Fruit fly (Drosophila melanogaster) whole organism, embryonic: ENCODE data around the gene CG3368.

ENCODE experiments used
- B-H1 ChIP-seq: fragments of 200-800 bp; sonication (Bioruptor generic); IDR thresholded peaks from 3 replicates; pipeline ENCODE4 v1.3.6; 2022; ENCODE audit warnings: missing biosample characterization, missing genetic modification characterization
- CG11398 ChIP-seq: fragments of 200-800 bp; sonication (Bioruptor generic); optimal IDR thresholded peaks from 2 replicates; lab custom pipeline; 2016; ENCODE audit warnings: missing biosample characterization, missing genetic modification characterization
- CG11504 ChIP-seq: fragments of 200-800 bp; sonication (Bioruptor generic); optimal IDR thresholded peaks from 3 replicates; lab custom pipeline; 2019; ENCODE audit warnings: missing biosample characterization, mild to moderate bottlenecking, missing genetic modification characterization, moderate library complexity
- CG11723 ChIP-seq: fragments of 200-800 bp; sonication (Bioruptor generic); optimal IDR thresholded peaks from 2 replicates; lab custom pipeline; 2017; ENCODE audit warnings: missing biosample characterization, mild to moderate bottlenecking, missing genetic modification characterization
- CG14965 ChIP-seq: fragments of 200-800 bp; sonication (Bioruptor generic); optimal IDR thresholded peaks from 2 replicates; lab custom pipeline; 2016; ENCODE audit warnings: missing biosample characterization, missing genetic modification characterization, borderline replicate concordance
- CG17328 ChIP-seq: fragments of 200-800 bp; sonication (Bioruptor generic); IDR thresholded peaks from 2 replicates; pipeline ENCODE4 v1.3.6; 2022; ENCODE audit warnings: missing biosample characterization, missing genetic modification characterization
- CG17568 ChIP-seq: fragments of 200-800 bp; sonication (Bioruptor generic); optimal IDR thresholded peaks from 2 replicates; lab custom pipeline; 2018; ENCODE audit warnings: missing biosample characterization, mild to moderate bottlenecking, missing genetic modification characterization, moderate library complexity
- CG2129 ChIP-seq: fragments of 200-800 bp; sonication (Bioruptor generic); IDR thresholded peaks from 2 replicates; pipeline ENCODE4 v1.3.6; 2022; ENCODE audit warnings: missing biosample characterization, missing genetic modification characterization; ENCODE audit not compliant: partially characterized antibody
- CG2202 ChIP-seq: fragments of 200-800 bp; sonication (Bioruptor generic); optimal IDR thresholded peaks from 2 replicates; lab custom pipeline; 2018; ENCODE audit warnings: missing biosample characterization, mild to moderate bottlenecking, missing genetic modification characterization
- CG31224 ChIP-seq: fragments of 200-800 bp; sonication (Bioruptor generic); IDR thresholded peaks from 2 replicates; pipeline ENCODE4 v1.3.6; 2022; ENCODE audit warnings: missing biosample characterization, missing genetic modification characterization
- CG3726 ChIP-seq: fragments of 200-800 bp; sonication (Bioruptor generic); IDR thresholded peaks from 3 replicates; pipeline ENCODE4, ENCODE4 v1.3.6; 2022; ENCODE audit warnings: missing biosample characterization, missing genetic modification characterization
- CG43689 ChIP-seq: fragments of 200-800 bp; sonication (Bioruptor generic); IDR thresholded peaks from 2 replicates; pipeline ENCODE4 v1.3.6; 2022; ENCODE audit warnings: missing biosample characterization, missing genetic modification characterization
- CG6683 ChIP-seq: fragments of 200-800 bp; sonication (Bioruptor generic); optimal IDR thresholded peaks from 2 replicates; lab custom pipeline; 2017; ENCODE audit warnings: missing biosample characterization, mild to moderate bottlenecking, missing genetic modification characterization, missing genetic modification reagents
- CG7271 ChIP-seq: fragments of 200-800 bp; sonication (Bioruptor generic); optimal IDR thresholded peaks from 2 replicates; lab custom pipeline; 2018; ENCODE audit warnings: missing biosample characterization, mild to moderate bottlenecking, missing genetic modification characterization, moderate library complexity
- CG8478 ChIP-seq: fragments of >200 bp; optimal IDR thresholded peaks from 2 replicates; lab custom pipeline; 2018
- CG8944 ChIP-seq: fragments of 200-800 bp; sonication (Bioruptor generic); optimal IDR thresholded peaks from 3 replicates; lab custom pipeline; 2016; ENCODE audit warnings: missing biosample characterization, missing genetic modification characterization
- E2f2 ChIP-seq: fragments of 200-800 bp; sonication (Bioruptor generic); IDR thresholded peaks from 2 replicates; pipeline ENCODE4 v1.3.6; 2022; ENCODE audit warnings: missing biosample characterization, missing genetic modification characterization
- GATAe ChIP-seq: fragments of 200-800 bp; sonication (Bioruptor generic); conservative IDR thresholded peaks from 2 replicates; pipeline ENCODE4 v1.3.6; 2022; ENCODE audit warnings: missing biosample characterization, missing genetic modification characterization
- Gsc ChIP-seq: fragments of 200-800 bp; sonication (Bioruptor generic); IDR thresholded peaks from 2 replicates; pipeline ENCODE4 v1.3.6; 2022; ENCODE audit warnings: missing biosample characterization, missing genetic modification characterization
- MTF-1 ChIP-seq: fragments of 200-800 bp; sonication (Bioruptor generic); optimal IDR thresholded peaks from 2 replicates; lab custom pipeline; 2018; ENCODE audit warnings: missing biosample characterization, mild to moderate bottlenecking, missing genetic modification characterization, borderline replicate concordance
- NfI ChIP-seq: fragments of 200-800 bp; sonication (Bioruptor generic); optimal IDR thresholded peaks from 3 replicates; lab custom pipeline; 2018; ENCODE audit warnings: missing biosample characterization, mild to moderate bottlenecking, missing genetic modification characterization, moderate library complexity
- Oli ChIP-seq: fragments of 200-800 bp; sonication (Bioruptor generic); optimal IDR thresholded peaks from 2 replicates; lab custom pipeline; 2018; ENCODE audit warnings: missing biosample characterization, mild to moderate bottlenecking, missing genetic modification characterization, moderate library complexity
- Usf ChIP-seq: fragments of 200-800 bp; sonication (Bioruptor generic); optimal IDR thresholded peaks from 2 replicates; lab custom pipeline; 2017; ENCODE audit warnings: missing genotype, missing biosample characterization, missing genetic modification characterization
- Vsx1 ChIP-seq: fragments of 200-800 bp; sonication (Bioruptor generic); optimal IDR thresholded peaks from 2 replicates; lab custom pipeline; 2017; ENCODE audit warnings: missing biosample characterization, mild to moderate bottlenecking, missing genetic modification characterization, missing genetic modification reagents
- al ChIP-seq: fragments of 200-800 bp; sonication (Bioruptor generic); IDR thresholded peaks from 2 replicates; pipeline ENCODE4 v1.3.6; 2022; ENCODE audit warnings: missing biosample characterization, missing genetic modification characterization
- ara ChIP-seq: fragments of 200-800 bp; sonication (Bioruptor generic); IDR thresholded peaks from 2 replicates; pipeline ENCODE4 v1.3.6; 2022; ENCODE audit warnings: missing biosample characterization, missing genetic modification characterization
- bigmax ChIP-seq: fragments of 200-800 bp; sonication (Bioruptor generic); optimal IDR thresholded peaks from 2 replicates; lab custom pipeline; 2018; ENCODE audit warnings: missing biosample characterization, mild to moderate bottlenecking, missing genetic modification characterization
- chn ChIP-seq: fragments of 200-800 bp; sonication (Bioruptor generic); optimal IDR thresholded peaks from 2 replicates; lab custom pipeline; 2016; ENCODE audit warnings: missing biosample characterization, missing genetic modification characterization
- ci ChIP-seq: fragments of 200-800 bp; sonication (Bioruptor generic); IDR thresholded peaks from 3 replicates; pipeline ENCODE4 v1.3.6; 2022; ENCODE audit warnings: missing biosample characterization, missing genetic modification characterization
- dan ChIP-seq: fragments of 200-800 bp; sonication (Bioruptor generic); IDR thresholded peaks from 2 replicates; pipeline ENCODE4 v1.3.6; 2022; ENCODE audit warnings: missing biosample characterization, missing genetic modification characterization
- danr ChIP-seq: fragments of 200-800 bp; sonication (Bioruptor generic); IDR thresholded peaks from 2 replicates; pipeline ENCODE4 v1.3.6; 2022; ENCODE audit warnings: missing biosample characterization, missing genetic modification characterization
- dmrt11E ChIP-seq: fragments of 200-800 bp; sonication (Bioruptor generic); optimal IDR thresholded peaks from 3 replicates; lab custom pipeline; 2018; ENCODE audit warnings: missing biosample characterization, mild to moderate bottlenecking, missing genetic modification characterization, moderate library complexity
- fd3F ChIP-seq: fragments of 200-800 bp; sonication (Bioruptor generic); optimal IDR thresholded peaks from 2 replicates; lab custom pipeline; 2018; ENCODE audit warnings: missing biosample characterization, mild to moderate bottlenecking, missing genetic modification characterization, moderate library complexity
- fu2 ChIP-seq: fragments of 200-800 bp; sonication (Bioruptor generic); optimal IDR thresholded peaks from 2 replicates; lab custom pipeline; 2016; ENCODE audit warnings: missing biosample characterization, missing genetic modification characterization
- gcm2 ChIP-seq: fragments of 200-800 bp; sonication (Bioruptor generic); optimal IDR thresholded peaks from 2 replicates; lab custom pipeline; 2016; ENCODE audit warnings: missing biosample characterization, missing genetic modification characterization
- grn ChIP-seq: fragments of 200-800 bp; sonication (Bioruptor generic); optimal IDR thresholded peaks from 3 replicates; lab custom pipeline; 2017; ENCODE audit warnings: missing biosample characterization, missing genetic modification characterization
- gro ChIP-seq: fragments of 200-800 bp; sonication (Bioruptor generic); optimal IDR thresholded peaks from 2 replicates; lab custom pipeline; 2016; ENCODE audit warnings: missing biosample characterization, missing genetic modification characterization
- hth ChIP-seq: fragments of >200 bp; optimal IDR thresholded peaks from 2 replicates; lab custom pipeline; 2017; ENCODE audit warnings: inconsistent platforms
- ind ChIP-seq: fragments of 200-800 bp; sonication (Bioruptor generic); optimal IDR thresholded peaks from 3 replicates; lab custom pipeline; 2016; ENCODE audit warnings: missing biosample characterization, missing genetic modification characterization
- klu ChIP-seq: fragments of 200-800 bp; sonication (Bioruptor generic); IDR thresholded peaks from 2 replicates; pipeline ENCODE4 v1.3.6; 2022; ENCODE audit warnings: missing biosample characterization, missing genetic modification characterization
- kni ChIP-seq: fragments of 200-800 bp; sonication (Bioruptor generic); optimal IDR thresholded peaks from 3 replicates; lab custom pipeline; 2017; ENCODE audit warnings: mild to moderate bottlenecking, missing biosample characterization, missing genetic modification reagents, missing genetic modification characterization
- phol ChIP-seq: fragments of 200-800 bp; sonication (Bioruptor generic); optimal IDR thresholded peaks from 3 replicates; lab custom pipeline; 2018; ENCODE audit warnings: missing biosample characterization, mild to moderate bottlenecking, missing genetic modification characterization, moderate library complexity
- pum ChIP-seq: fragments of 200-800 bp; sonication (Bioruptor generic); optimal IDR thresholded peaks from 2 replicates; lab custom pipeline; 2016; ENCODE audit warnings: missing biosample characterization, missing genetic modification characterization
- sima ChIP-seq: fragments of 200-800 bp; sonication (Bioruptor generic); optimal IDR thresholded peaks from 2 replicates; lab custom pipeline; 2016; ENCODE audit warnings: missing biosample characterization, missing genetic modification characterization
- tna ChIP-seq: fragments of 200-800 bp; sonication (Bioruptor generic); IDR thresholded peaks from 2 replicates; pipeline ENCODE4 v1.3.6; 2022; ENCODE audit warnings: missing biosample characterization, missing genetic modification characterization; ENCODE audit not compliant: partially characterized antibody
- tx ChIP-seq: fragments of 200-800 bp; sonication (Bioruptor generic); optimal IDR thresholded peaks from 2 replicates; lab custom pipeline; 2016; ENCODE audit warnings: missing biosample characterization, missing genetic modification characterization
- vnd ChIP-seq: fragments of 200-800 bp; sonication (Bioruptor generic); IDR thresholded peaks from 3 replicates; pipeline ENCODE4 v1.3.6; 2022; ENCODE audit warnings: missing biosample characterization, missing genetic modification characterization; ENCODE audit not compliant: partially characterized antibody
- wor ChIP-seq: fragments of 200-800 bp; sonication (Bioruptor generic); IDR thresholded peaks from 2 replicates; pipeline ENCODE4 v1.3.6; 2022; ENCODE audit warnings: missing biosample characterization, missing genetic modification characterization
- zen2 ChIP-seq: fragments of 200-800 bp; sonication (Bioruptor generic); IDR thresholded peaks from 3 replicates; pipeline ENCODE4 v1.3.6; 2022; ENCODE audit warnings: missing biosample characterization, missing genetic modification characterization; ENCODE audit not compliant: partially characterized antibody

The CG3368 gene

DNA sequence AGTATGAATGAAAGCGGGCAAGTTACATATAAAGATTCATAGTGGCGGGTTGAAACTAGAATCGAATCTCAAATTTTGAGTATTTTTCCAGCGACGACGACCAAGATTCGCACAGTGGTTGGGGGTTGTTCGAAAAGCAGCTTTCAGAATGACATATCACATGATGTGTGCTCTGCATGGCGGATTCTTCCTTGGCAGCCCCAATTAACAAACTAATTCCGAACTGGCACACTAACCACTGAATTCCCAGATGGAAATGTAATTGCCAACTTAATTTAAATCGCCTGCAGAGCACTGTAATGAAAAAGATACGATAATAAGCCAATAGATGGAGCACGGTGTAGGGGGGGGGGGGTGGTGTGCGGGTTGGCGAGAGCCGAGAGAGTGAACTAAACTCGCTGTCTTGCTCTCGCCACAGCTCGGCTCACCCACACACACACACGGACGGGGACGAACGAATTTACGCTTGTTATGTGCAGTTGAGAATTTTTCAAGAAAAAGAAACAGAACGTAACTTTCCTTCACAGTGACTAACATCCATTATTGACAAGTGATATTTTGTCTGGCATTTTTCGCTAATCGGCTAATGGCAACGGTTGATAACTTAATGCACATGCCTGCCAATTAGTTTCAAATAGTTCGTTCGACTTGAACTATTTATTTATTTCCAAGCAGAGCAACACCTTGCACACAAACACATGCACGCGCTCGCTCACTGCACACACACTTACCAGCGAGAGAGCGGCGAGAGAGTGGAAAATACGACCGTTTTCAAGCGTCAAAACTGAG, 2.4 kb upstream of the CG3368 start (continued):
- TF ChIP-seq GATAe (GFP tag; lab: Robert Waterston, UW) (peak; percentile 82), zen2 (0 out of 3 replicates have a peak, but pooled peaks have one; percentile 17), gcm2 (GFP tag; lab: Kevin White, UChicago) (peak; percentile 89), NfI (peak; percentile 96), tna (GFP tag; lab: Robert Waterston, UW) (peak; percentile 63; the same call in 1 of the 2 replicates), CG7271 (tag; lab: Kevin White, UChicago) (peak; percentile 27), Gsc (GFP tag; lab: Robert Waterston, UW) (peak; percentile 84), pum (peak; percentile 94), danr (GFP tag; lab: Robert Waterston, UW) (peak; percentile 95), CG6683 (GFP tag; lab: Kevin White, UChicago) (peak; percentile 91), CG2202 (tag; lab: Kevin White, UChicago) (peak; percentile 81), bigmax (GFP tag; lab: Kevin White, UChicago) (peak; percentile 68), ci (GFP tag; lab: Robert Waterston, UW) (peak; percentile 98), MTF-1 (GFP tag; lab: Kevin White, UChicago) (peak; percentile 92), dmrt11E (peak; percentile 88), CG17568 (GFP tag; lab: Kevin White, UChicago) (peak; percentile 90), dan (no peak; the same call in 1 of the 2 replicates), chn (GFP tag; lab: Kevin White, UChicago) (peak; percentile 97), fu2 (GFP tag; lab: Kevin White, UChicago) (peak; percentile 93), tx (GFP tag; lab: Kevin White, UChicago) (peak; percentile 91), grn (GFP tag; lab: Kevin White, UChicago) (peak; percentile 76), gro (peak; percentile 92), CG43689 (GFP tag; lab: Robert Waterston, UW) (peak; percentile 92), CG11504 (peak; percentile 94), CG8478 (peak; percentile 82), fd3F (peak; percentile 95), hth (lab: Kevin White, UChicago) (no peak), E2f2 (GFP tag; lab: Robert Waterston, UW) (peak; percentile 84), Oli (peak; percentile 97), CG11723 (peak; percentile 92), Vsx1 (GFP tag; lab: Kevin White, UChicago) (peak; percentile 97), phol (peak; percentile 91), Usf (GFP tag; lab: Kevin White, UChicago) (peak; percentile 92), CG14965 (GFP tag; lab: Kevin White, UChicago) (peak; percentile 68), CG11398 (GFP tag; lab: Kevin White, UChicago) (peak; percentile 92), CG3726 (GFP tag; lab: Robert Waterston, UW) (peak; percentile 96), CG8944 (peak; percentile 93), CG2129 (GFP tag; lab: Robert Waterston, UW) (no peak), ara (GFP tag; lab: Robert Waterston, UW) (peak; percentile 96), sima (peak; percentile 64), vnd (GFP tag; lab: Robert Waterston, UW) (peak; percentile 59; the same call in 2 of the 3 replicates), CG31224 (GFP tag; lab: Robert Waterston, UW) (peak; percentile 93), wor (GFP tag; lab: Robert Waterston, UW) (peak; percentile 93), klu (GFP tag; lab: Robert Waterston, UW) (peak; percentile 86), B-H1 (GFP tag; lab: Robert Waterston, UW) (peak; percentile 95), ind (GFP tag; lab: Kevin White, UChicago) (peak; percentile 98), CG17328 (GFP tag; lab: Robert Waterston, UW) (peak; percentile 97), al (peak; percentile 94), kni (GFP tag; lab: Kevin White, UChicago) (peak; percentile 92)
